Worm (Caenorhabditis elegans) whole organism, L1 larva: ENCODE measurements around the gene F40C5.1.

Experiments
- C04F5.9 ChIP-seq: sonication (generic microtip); optimal IDR thresholded peaks from 2 replicates; lab custom pipeline; 2016; ENCODE audit warnings: missing genetic modification characterization, missing compliant biosample characterization
- C16A3.4 ChIP-seq: fragments of 150-350 bp; optimal IDR thresholded peaks from 2 replicates; lab custom pipeline; 2014; ENCODE audit warnings: missing biosample characterization, missing genetic modification characterization
- alr-1 ChIP-seq: fragments of 200-800 bp; sonication (Bioruptor generic); optimal IDR thresholded peaks from 2 replicates; lab custom pipeline; 2018; ENCODE audit warnings: borderline replicate concordance, mild to moderate bottlenecking, missing genetic modification characterization, missing compliant biosample characterization
- aly-2 ChIP-seq: fragments of 150-350 bp; optimal IDR thresholded peaks from 2 replicates; lab custom pipeline; 2014; ENCODE audit warnings: missing biosample characterization, missing genetic modification characterization
- ama-1 ChIP-seq: fragments of 150-350 bp; optimal IDR thresholded peaks from 2 replicates; lab custom pipeline; 2014
- blmp-1 ChIP-seq: fragments of 150-350 bp; optimal IDR thresholded peaks from 2 replicates; lab custom pipeline; 2014; ENCODE audit warnings: missing biosample characterization, missing genetic modification characterization
- ceh-63 ChIP-seq: fragments of 200-800 bp; sonication (Bioruptor generic); optimal IDR thresholded peaks from 2 replicates; lab custom pipeline; 2018; ENCODE audit warnings: mild to moderate bottlenecking, missing genetic modification characterization, missing compliant biosample characterization
- ceh-8 ChIP-seq: fragments of 200-800 bp; sonication (Bioruptor generic); optimal IDR thresholded peaks from 2 replicates; lab custom pipeline; 2018; ENCODE audit warnings: mild to moderate bottlenecking, missing genetic modification characterization, moderate library complexity, missing compliant biosample characterization
- ceh-88 ChIP-seq: fragments of 200-800 bp; sonication (Bioruptor generic); IDR thresholded peaks from 2 replicates; pipeline ENCODE4 v1.3.6; 2022; ENCODE audit warnings: missing genetic modification characterization, missing compliant biosample characterization
- ceh-90 ChIP-seq: sonication (generic microtip); optimal IDR thresholded peaks from 2 replicates; lab custom pipeline; 2016; ENCODE audit warnings: missing genetic modification characterization, missing compliant biosample characterization
- dpl-1 ChIP-seq, 3 experiments: fragments of 150-350 bp in 2 of 3; sonication (generic microtip) in 1 of 3; optimal IDR thresholded peaks; 2 replicates each; lab custom pipeline; 2014 to 2017; ENCODE audit warnings: missing biosample characterization in 3 of 3, missing genetic modification characterization in 3 of 3, missing genetic modification reagents in 3 of 3
- efl-1 ChIP-seq, 4 experiments: fragments of 150-350 bp; optimal IDR thresholded peaks in 3 of 4; peaks in 1 of 4; 1 replicate in 1 of 4; 2 replicates in 3 of 4; lab custom pipeline; 2014; ENCODE audit warnings: missing biosample characterization in 2 of 4, missing genetic modification characterization in 2 of 4, missing genetic modification reagents in 2 of 4
- egl-27 ChIP-seq, 2 experiments: fragments of 150-350 bp in 1 of 2; sonication (generic microtip); optimal IDR thresholded peaks; 3 replicates each; lab custom pipeline; 2017 to 2018; ENCODE audit warnings: missing biosample characterization in 2 of 2, missing genetic modification characterization in 2 of 2, missing genetic modification reagents in 2 of 2
- elt-2 ChIP-seq: sonication (generic microtip); optimal IDR thresholded peaks from 2 replicates; lab custom pipeline; 2016; ENCODE audit warnings: missing genetic modification characterization, mild to moderate bottlenecking, inconsistent platforms, missing compliant biosample characterization, missing genetic modification reagents
- elt-3 ChIP-seq, 6 experiments: fragments of 150-350 bp in 1 of 6; sonication (generic microtip); optimal IDR thresholded peaks; 2 replicates each; lab custom pipeline; 2017 to 2018; ENCODE audit warnings: missing biosample characterization in 6 of 6, missing genetic modification characterization in 6 of 6, inconsistent platforms in 1 of 6
- fkh-4 ChIP-seq: sonication (generic microtip); optimal IDR thresholded peaks from 2 replicates; lab custom pipeline; 2016; ENCODE audit warnings: missing compliant biosample characterization, missing genetic modification characterization, borderline replicate concordance
- grh-1 ChIP-seq: fragments of 200-800 bp; sonication (Bioruptor generic); IDR thresholded peaks from 2 replicates; pipeline ENCODE4 v1.3.6; 2022; ENCODE audit warnings: missing genetic modification reagents, missing genetic modification characterization, missing compliant biosample characterization
- hlh-4 ChIP-seq: sonication (generic microtip); optimal IDR thresholded peaks from 2 replicates; lab custom pipeline; 2016; ENCODE audit warnings: mild to moderate bottlenecking, missing genetic modification characterization, missing compliant biosample characterization
- hpl-2 ChIP-seq: fragments of 150-350 bp; optimal IDR thresholded peaks from 2 replicates; lab custom pipeline; 2014; ENCODE audit warnings: missing biosample characterization, missing genetic modification reagents, missing genetic modification characterization
- irx-1 ChIP-seq: sonication (generic microtip); optimal IDR thresholded peaks from 2 replicates; lab custom pipeline; 2016; ENCODE audit warnings: missing genetic modification characterization, missing compliant biosample characterization
- isw-1 ChIP-seq: fragments of 200-800 bp; sonication (Bioruptor generic); IDR thresholded peaks from 2 replicates; pipeline ENCODE4 v1.3.6; 2022; ENCODE audit warnings: missing genetic modification characterization, missing compliant biosample characterization
- jun-1 ChIP-seq: fragments of 150-350 bp; optimal IDR thresholded peaks from 2 replicates; lab custom pipeline; 2014; ENCODE audit warnings: missing biosample characterization, missing genetic modification reagents, missing genetic modification characterization
- lin-35 ChIP-seq, 2 experiments: fragments of 150-350 bp; optimal IDR thresholded peaks; 2 replicates each; lab custom pipeline; 2014; ENCODE audit warnings: missing biosample characterization in 2 of 2, missing genetic modification characterization in 2 of 2, missing genetic modification reagents in 2 of 2
- lin-39 ChIP-seq: fragments of 150-350 bp; optimal IDR thresholded peaks from 2 replicates; lab custom pipeline; 2014; ENCODE audit warnings: missing biosample characterization, missing genetic modification reagents, missing genetic modification characterization
- lir-3 ChIP-seq: sonication (generic microtip); optimal IDR thresholded peaks from 2 replicates; lab custom pipeline; 2016; ENCODE audit warnings: mild to moderate bottlenecking, missing genetic modification characterization, moderate library complexity, missing compliant biosample characterization; ENCODE audit not compliant: poor library complexity
- lsy-2 ChIP-seq, 2 experiments: fragments of 150-350 bp; optimal IDR thresholded peaks; 2 replicates each; lab custom pipeline; 2014; ENCODE audit warnings: missing biosample characterization in 2 of 2, missing genetic modification characterization in 2 of 2
- mdl-1 ChIP-seq, 2 experiments: fragments of 150-350 bp; optimal IDR thresholded peaks; 2 replicates each; lab custom pipeline; 2014 to 2017; ENCODE audit warnings: missing biosample characterization in 2 of 2, missing genetic modification characterization in 2 of 2, inconsistent platforms in 1 of 2
- nhr-11 ChIP-seq: fragments of 150-350 bp; optimal IDR thresholded peaks from 2 replicates; lab custom pipeline; 2014; ENCODE audit warnings: missing biosample characterization, missing genetic modification characterization
- nhr-19 ChIP-seq: fragments of 200-800 bp; sonication (Bioruptor generic); conservative IDR thresholded peaks from 2 replicates; pipeline ENCODE4 v1.3.6; 2022; ENCODE audit warnings: missing genetic modification characterization, missing compliant biosample characterization
- nhr-20 ChIP-seq: sonication (generic microtip); optimal IDR thresholded peaks from 2 replicates; lab custom pipeline; 2016; ENCODE audit warnings: mild to moderate bottlenecking, missing genetic modification characterization, missing compliant biosample characterization
- nhr-237 ChIP-seq: fragments of 150-350 bp; optimal IDR thresholded peaks from 2 replicates; lab custom pipeline; 2014; ENCODE audit warnings: missing biosample characterization, missing genetic modification characterization
- nhr-28 ChIP-seq: fragments of 150-350 bp; optimal IDR thresholded peaks from 2 replicates; lab custom pipeline; 2014; ENCODE audit warnings: missing biosample characterization, missing genetic modification characterization
- nhr-47 ChIP-seq: sonication (generic microtip); optimal IDR thresholded peaks from 2 replicates; lab custom pipeline; 2016; ENCODE audit warnings: mild to moderate bottlenecking, missing genetic modification characterization, moderate library complexity, missing compliant biosample characterization
- nhr-77 ChIP-seq: fragments of 150-350 bp; optimal IDR thresholded peaks from 2 replicates; lab custom pipeline; 2014; ENCODE audit warnings: missing biosample characterization, missing genetic modification characterization
- nhr-85 ChIP-seq: sonication (generic microtip); peaks from one replicate; lab custom pipeline; 2016; ENCODE audit warnings: missing genetic modification characterization, inconsistent platforms, missing compliant biosample characterization
- nhr-90 ChIP-seq: sonication (generic microtip); optimal IDR thresholded peaks from 2 replicates; lab custom pipeline; 2016; ENCODE audit warnings: mild to moderate bottlenecking, missing genetic modification characterization, missing compliant biosample characterization; ENCODE audit not compliant: poor library complexity
- pag-3 ChIP-seq: sonication (generic microtip); optimal IDR thresholded peaks from 2 replicates; lab custom pipeline; 2017; ENCODE audit warnings: missing genetic modification characterization, mild to moderate bottlenecking, missing compliant biosample characterization, antibody characterized with exemption, borderline replicate concordance; ENCODE audit not compliant: insufficient read depth
- pqm-1 ChIP-seq: sonication (generic microtip); optimal IDR thresholded peaks from 3 replicates; lab custom pipeline; 2017; ENCODE audit warnings: missing biosample characterization, missing genetic modification characterization
- skn-1 ChIP-seq: fragments of 150-350 bp; optimal IDR thresholded peaks from 2 replicates; lab custom pipeline; 2014; ENCODE audit warnings: missing biosample characterization, missing genetic modification characterization
- sptf-1 ChIP-seq: fragments of 150-350 bp; optimal IDR thresholded peaks from 2 replicates; lab custom pipeline; 2014; ENCODE audit warnings: missing biosample characterization, missing genetic modification characterization
- sup-37 ChIP-seq: fragments of 200-800 bp; sonication (Bioruptor generic); optimal IDR thresholded peaks from 2 replicates; lab custom pipeline; 2018; ENCODE audit warnings: mild to moderate bottlenecking, missing genetic modification characterization, missing compliant biosample characterization
- swsn-7 ChIP-seq: sonication (generic microtip); optimal IDR thresholded peaks from 2 replicates; lab custom pipeline; 2016; ENCODE audit warnings: missing genetic modification characterization, missing compliant biosample characterization
- tbx-2 ChIP-seq: sonication (generic microtip); optimal IDR thresholded peaks from 2 replicates; lab custom pipeline; 2016; ENCODE audit warnings: missing genetic modification characterization, missing compliant biosample characterization
- unc-130 ChIP-seq: fragments of 150-350 bp; optimal IDR thresholded peaks from 2 replicates; lab custom pipeline; 2017; ENCODE audit warnings: missing biosample characterization, missing genetic modification characterization, inconsistent platforms
- xbp-1 ChIP-seq: sonication (generic microtip); optimal IDR thresholded peaks from 2 replicates; lab custom pipeline; 2016; ENCODE audit warnings: missing genetic modification characterization, missing compliant biosample characterization
- zag-1 ChIP-seq: fragments of 150-350 bp; optimal IDR thresholded peaks from 2 replicates; lab custom pipeline; 2014; ENCODE audit warnings: missing biosample characterization, missing genetic modification characterization
- ztf-4 ChIP-seq: fragments of 150-350 bp; optimal IDR thresholded peaks from 2 replicates; lab custom pipeline; 2014; ENCODE audit warnings: missing biosample characterization, missing genetic modification characterization

Gene F40C5.1

DNA sequence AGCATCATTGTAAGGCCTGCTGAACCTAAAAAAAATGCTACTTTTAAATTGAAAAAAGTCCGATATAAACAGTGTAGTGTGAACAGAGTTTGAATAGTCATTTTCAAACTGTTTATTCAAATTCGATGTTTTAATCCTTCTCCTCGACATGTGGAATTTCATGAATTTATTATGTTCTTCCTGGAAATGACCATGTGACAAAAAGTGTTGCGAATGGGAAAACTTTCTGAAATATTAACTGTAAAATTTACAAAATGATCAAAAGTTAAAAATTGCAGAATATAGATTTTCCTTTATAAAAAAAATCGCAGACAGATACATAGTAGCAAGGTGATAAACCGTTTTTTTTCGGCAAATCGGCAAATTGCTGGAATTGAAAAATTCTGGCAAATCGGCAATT is 32.8 kb downstream of the F40C5.1 start, which contains the start of gene T22F3.8:
T22F3.8 (minus strand) TSS at position 101 of the 400 bp plus-strand sequence.
- TF ChIP-seq sptf-1 (no peak), efl-1 (optimal IDR thresholded peaks at IDR 0.05; lab: Kevin White, UChicago) (no peak), efl-1 (GFP tag; optimal IDR thresholded peaks at IDR 0.05 in 1 of 2; lab: Kevin White, UChicago) (no peak), ceh-8 (GFP tag; lab: Kevin White, UChicago) (no peak), irx-1 (tag; lab: Kevin White, UChicago) (no peak), ceh-63 (GFP tag; lab: Kevin White, UChicago) (no peak), ceh-88 (GFP tag; lab: Robert Waterston, UW) (no peak), nhr-77 (no peak), ama-1 (lab: Kevin White, UChicago) (no peak), ztf-4 (tag; lab: Kevin White, UChicago) (no peak), grh-1 (GFP tag; lab: Robert Waterston, UW) (no peak), ceh-90 (tag; lab: Kevin White, UChicago) (no peak), jun-1 (no peak), aly-2 (tag; lab: Kevin White, UChicago) (no peak), nhr-19 (GFP tag; lab: Robert Waterston, UW) (no peak), nhr-11 (tag; lab: Kevin White, UChicago) (no peak), alr-1 (tag; lab: Kevin White, UChicago) (no peak), lir-3 (no peak), nhr-237 (no peak), mdl-1 (tag; optimal IDR thresholded peaks at IDR 0.05; lab: Kevin White, UChicago) (no peak)

DNA sequence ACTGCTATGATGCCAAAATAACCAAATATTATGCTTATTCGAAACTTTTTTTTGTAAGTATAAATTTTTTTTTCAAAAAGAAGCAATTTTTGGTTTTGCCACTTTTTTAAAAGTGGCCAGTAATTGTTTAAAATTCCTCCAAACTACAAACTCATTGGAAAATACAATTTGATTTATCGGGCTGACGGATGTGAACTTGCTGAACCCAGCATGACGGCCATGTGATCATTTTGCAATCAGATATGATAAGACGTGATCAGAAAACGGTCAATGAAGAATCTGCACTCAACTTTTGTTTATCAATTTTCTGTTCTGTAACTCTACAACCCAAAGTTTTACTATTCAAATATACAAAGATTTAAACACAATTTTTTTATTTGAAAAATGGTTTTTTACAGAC is 33.9 kb downstream of the F40C5.1 start:
- TF ChIP-seq dpl-1 (GFP tag; optimal IDR thresholded peaks at IDR 0.05; lab: Kevin White, UChicago) (no peak), C16A3.4 (tag; lab: Kevin White, UChicago) (no peak), sup-37 (GFP tag; lab: Kevin White, UChicago) (no peak), lin-39 (tag; lab: Kevin White, UChicago) (no peak), fkh-4 (tag; lab: Kevin White, UChicago) (no peak), egl-27 (tag; optimal IDR thresholded peaks at IDR 0.05; lab: Kevin White, UChicago) (no peak), elt-3 (tag; optimal IDR thresholded peaks at IDR 0.05; lab: Kevin White, UChicago) (peak in 3 of 6 experiments; percentile 49 to 94 (median 67)), unc-130 (tag; lab: Kevin White, UChicago) (peak; percentile 39), skn-1 (tag; lab: Kevin White, UChicago) (no peak), nhr-90 (tag; lab: Kevin White, UChicago) (peak; percentile 2), lsy-2 (tag; optimal IDR thresholded peaks at IDR 0.05; lab: Kevin White, UChicago) (peak in 1 of 2 experiments; percentile 11), tbx-2 (tag; lab: Kevin White, UChicago) (no peak), nhr-28 (no peak), nhr-19 (GFP tag; lab: Robert Waterston, UW) (peak; percentile 40), nhr-20 (tag; lab: Kevin White, UChicago) (peak; percentile 67), isw-1 (GFP tag; lab: Robert Waterston, UW) (no peak), blmp-1 (tag; lab: Kevin White, UChicago) (peak; percentile 68), sptf-1 (no peak), mdl-1 (tag; optimal IDR thresholded peaks at IDR 0.05; lab: Kevin White, UChicago) (peak in 1 of 2 experiments; percentile 52), lin-35 (GFP tag; optimal IDR thresholded peaks at IDR 0.05; lab: Kevin White, UChicago) (peak in 1 of 2 experiments; percentile 25), ceh-88 (GFP tag; lab: Robert Waterston, UW) (no peak), nhr-85 (tag; lab: Kevin White, UChicago) (peak; percentile 21), swsn-7 (tag; lab: Kevin White, UChicago) (no peak), ceh-8 (GFP tag; lab: Kevin White, UChicago) (no peak)
- TF ChIP-seq, all 84 proteins: peak for 10

DNA sequence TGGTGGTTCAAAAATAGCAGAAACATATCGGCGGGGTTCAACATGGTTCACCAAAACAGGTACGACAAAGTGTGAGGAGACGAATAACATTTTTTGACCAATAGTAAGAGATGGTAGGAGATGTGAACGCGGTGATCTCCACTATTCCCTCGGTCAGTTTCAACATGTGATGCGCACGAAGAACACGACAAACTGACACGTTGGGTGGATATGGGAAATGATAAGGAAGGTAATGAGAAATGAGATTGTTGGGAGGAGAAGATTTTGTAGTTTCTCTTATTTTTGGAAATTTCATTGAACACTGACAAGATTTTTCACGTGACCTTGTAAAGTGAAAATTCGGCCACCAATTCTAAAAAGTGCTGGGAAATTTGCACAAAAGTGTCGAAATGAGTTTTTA is 38.2 kb downstream of the F40C5.1 start:
- no peak for TF ChIP-seq hlh-4 (tag; lab: Kevin White, UChicago)
- peak in 1 of 3 experiments; percentile 15 for TF ChIP-seq dpl-1 (GFP tag; optimal IDR thresholded peaks at IDR 0.05; lab: Kevin White, UChicago)
- TF ChIP-seq isw-1 (GFP tag; lab: Robert Waterston, UW): no peak
- peak in 1 of 2 experiments; percentile 76 for TF ChIP-seq mdl-1 (tag; optimal IDR thresholded peaks at IDR 0.05; lab: Kevin White, UChicago)
- TF ChIP-seq blmp-1 (tag; lab: Kevin White, UChicago): peak; percentile 84
- TF ChIP-seq pag-3 (tag; lab: Kevin White, UChicago): no peak
- no peak for TF ChIP-seq egl-27 (tag; optimal IDR thresholded peaks at IDR 0.05; lab: Kevin White, UChicago)
- no peak for TF ChIP-seq sptf-1
- TF ChIP-seq skn-1 (tag; lab: Kevin White, UChicago): no peak
- TF ChIP-seq xbp-1: no peak
- TF ChIP-seq elt-2 (tag; lab: Kevin White, UChicago): no peak
- TF ChIP-seq zag-1 (tag; lab: Kevin White, UChicago): no peak
- TF ChIP-seq lsy-2 (tag; optimal IDR thresholded peaks at IDR 0.05; lab: Kevin White, UChicago): peak in 1 of 2 experiments; percentile 49
- TF ChIP-seq pqm-1 (tag; lab: Kevin White, UChicago): no peak
- TF ChIP-seq ceh-63 (GFP tag; lab: Kevin White, UChicago): no peak
- TF ChIP-seq nhr-47 (tag; lab: Kevin White, UChicago): no peak
- TF ChIP-seq C04F5.9 (tag; lab: Kevin White, UChicago): no peak
- no peak for TF ChIP-seq lir-3
- TF ChIP-seq hpl-2 (GFP tag; lab: Kevin White, UChicago): no peak
